6 fruit fly cellular contexts compared by ENCODE assay signal in genomic region chrX:765039-765508, dm6.
TF ChIP-seq lines count a peak whose summit lies in the region.

Gene RpL22, minus strand, starts transcription at chrX:765130.

- TF ChIP-seq CTCF in S2 (optimal IDR thresholded peaks at IDR 0.05; lab: Kevin White, UChicago): peak; percentile 66 to 69
- TF ChIP-seq CTCF in whole organism, embryonic (GFP tag; optimal IDR thresholded peaks at IDR 0.05; lab: Kevin White, UChicago): peak; percentile 79

TF ChIP-seq in whole organism, adult, 20 proteins besides CTCF, POLR2A, EP300 and RAD21 (continues in another document):
- TF ChIP-seq ovo (GFP tag; optimal IDR thresholded peaks at IDR 0.05; lab: Kevin White, UChicago) (peak; percentile 96), CG33017 (tag; optimal IDR thresholded peaks at IDR 0.05; lab: Kevin White, UChicago) (peak; percentile 42), Mnt (GFP tag; optimal IDR thresholded peaks at IDR 0.05; lab: Kevin White, UChicago) (peak; percentile 97), cnc (optimal IDR thresholded peaks at IDR 0.05; lab: Kevin White, UChicago) (no peak), cic (GFP tag; optimal IDR thresholded peaks at IDR 0.05; lab: Kevin White, UChicago) (peak; percentile 76), Crg-1 (GFP tag; optimal IDR thresholded peaks at IDR 0.05; lab: Kevin White, UChicago) (peak; percentile 94), CG11617 (GFP tag; optimal IDR thresholded peaks at IDR 0.05; lab: Kevin White, UChicago) (peak; percentile 95), bab1 (GFP tag; optimal IDR thresholded peaks at IDR 0.05; lab: Kevin White, UChicago) (peak; percentile 95), Clk (GFP tag; optimal IDR thresholded peaks at IDR 0.05; lab: Kevin White, UChicago) (peak; percentile 5), tj (GFP tag; optimal IDR thresholded peaks at IDR 0.05; lab: Kevin White, UChicago) (peak; percentile 90), toe (GFP tag; optimal IDR thresholded peaks at IDR 0.05; lab: Kevin White, UChicago) (peak; percentile 13), CG7045 (GFP tag; optimal IDR thresholded peaks at IDR 0.05; lab: Kevin White, UChicago) (peak; percentile 48), kay (GFP tag; lab: Kevin White, UChicago; ENCODE audit: borderline replicate concordance) (no peak), CG7101 (tag; optimal IDR thresholded peaks at IDR 0.05; lab: Kevin White, UChicago) (peak; percentile 93), Hr96 (GFP tag; optimal IDR thresholded peaks at IDR 0.05; lab: Kevin White, UChicago) (peak; percentile 94), CG1620 (GFP tag; optimal IDR thresholded peaks at IDR 0.05; lab: Kevin White, UChicago) (peak; percentile 98), pad (GFP tag; optimal IDR thresholded peaks at IDR 0.05; lab: Kevin White, UChicago) (peak; percentile 83), CG5204 (GFP tag; optimal IDR thresholded peaks at IDR 0.05; lab: Kevin White, UChicago) (peak; percentile 11)

TF ChIP-seq in whole organism, embryonic, 481 proteins besides CTCF, POLR2A, EP300 and RAD21 (continues in another document):
- TF ChIP-seq CG6689 (GFP tag; IDR thresholded peaks at IDR 0.05; lab: Robert Waterston, UW): peak; percentile 59
- peak; percentile 94 for TF ChIP-seq CG14710 (tag; optimal IDR thresholded peaks at IDR 0.05; lab: Kevin White, UChicago)
- peak; percentile 95 for TF ChIP-seq CG9876 (GFP tag; optimal IDR thresholded peaks at IDR 0.05; lab: Kevin White, UChicago)
- no peak for TF ChIP-seq CG14860 (GFP tag; IDR thresholded peaks at IDR 0.05; lab: Robert Waterston, UW; ENCODE audit: partially characterized antibody)
- TF ChIP-seq Vsx1 (GFP tag; optimal IDR thresholded peaks at IDR 0.05; lab: Kevin White, UChicago): peak; percentile 86
- peak; percentile 76 for TF ChIP-seq tin (GFP tag; optimal IDR thresholded peaks at IDR 0.05; lab: Kevin White, UChicago)
- TF ChIP-seq wdn (GFP tag; IDR thresholded peaks at IDR 0.05; lab: Robert Waterston, UW): peak; percentile 76
- peak; percentile 73 for TF ChIP-seq kah (GFP tag; optimal IDR thresholded peaks at IDR 0.05; lab: Kevin White, UChicago)
- peak; percentile 79 for TF ChIP-seq grn (GFP tag; optimal IDR thresholded peaks at IDR 0.05; lab: Kevin White, UChicago)
- peak; percentile 86 for TF ChIP-seq CG14014 (GFP tag; IDR thresholded peaks at IDR 0.05; lab: Robert Waterston, UW)
- peak; percentile 94 for TF ChIP-seq p53 (GFP tag; optimal IDR thresholded peaks at IDR 0.05; lab: Kevin White, UChicago)
- TF ChIP-seq CG16813 (GFP tag; IDR thresholded peaks at IDR 0.05; lab: Robert Waterston, UW; ENCODE audit: partially characterized antibody): 0 out of 3 replicates have a peak, but pooled peaks have one; percentile 20
- TF ChIP-seq Oli (tag; optimal IDR thresholded peaks at IDR 0.05; lab: Kevin White, UChicago): peak; percentile 60
- TF ChIP-seq Dip3 (GFP tag; optimal IDR thresholded peaks at IDR 0.05; lab: Kevin White, UChicago): peak; percentile 87
- TF ChIP-seq gt (GFP tag; IDR thresholded peaks at IDR 0.05; lab: Robert Waterston, UW): peak; percentile 63; the same call in 1 of the 2 replicates
- TF ChIP-seq CG6254 (GFP tag; optimal IDR thresholded peaks at IDR 0.05; lab: Kevin White, UChicago): peak; percentile 79
- TF ChIP-seq CG6654 (GFP tag; optimal IDR thresholded peaks at IDR 0.05; lab: Kevin White, UChicago): peak; percentile 75

TF ChIP-seq in whole organism, prepupa, 60 proteins besides CTCF, POLR2A, EP300 and RAD21 (continues in another document):
- TF ChIP-seq acj6 (GFP tag; optimal IDR thresholded peaks at IDR 0.05; lab: Kevin White, UChicago): peak; percentile 58
- peak; percentile 67 for TF ChIP-seq pdm3 (GFP tag; optimal IDR thresholded peaks at IDR 0.05; lab: Kevin White, UChicago)
- TF ChIP-seq Smox (GFP tag; optimal IDR thresholded peaks at IDR 0.05; lab: Kevin White, UChicago): peak; percentile 72
- TF ChIP-seq Blimp-1 (GFP tag; optimal IDR thresholded peaks at IDR 0.05; lab: Kevin White, UChicago): peak; percentile 72
- peak; percentile 36 for TF ChIP-seq CG32006 (GFP tag; optimal IDR thresholded peaks at IDR 0.05; lab: Kevin White, UChicago)
- peak; percentile 52 for TF ChIP-seq CG10631 (GFP tag; optimal IDR thresholded peaks at IDR 0.05; lab: Kevin White, UChicago)
- TF ChIP-seq net (GFP tag; optimal IDR thresholded peaks at IDR 0.05; lab: Kevin White, UChicago): peak; percentile 82
- peak; percentile 8 to 73 for TF ChIP-seq salr (GFP tag; optimal IDR thresholded peaks at IDR 0.05; lab: Kevin White, UChicago)
- TF ChIP-seq svp (GFP tag; lab: Kevin White, UChicago): peak; percentile 60
- peak; percentile 3 for TF ChIP-seq Hr4 (GFP tag; optimal IDR thresholded peaks at IDR 0.05; lab: Kevin White, UChicago)
- TF ChIP-seq CG8632 (GFP tag; optimal IDR thresholded peaks at IDR 0.05; lab: Kevin White, UChicago): peak; percentile 43
- TF ChIP-seq CG11762 (GFP tag; optimal IDR thresholded peaks at IDR 0.05; lab: Kevin White, UChicago; ENCODE audit: insufficient read depth): peak; percentile 51
- peak; percentile 3 for TF ChIP-seq dsx (GFP tag; optimal IDR thresholded peaks at IDR 0.05; lab: Kevin White, UChicago; ENCODE audit: poor library complexity, severe bottlenecking)
- peak; percentile 41; the same call in 1 of the 2 replicates for TF ChIP-seq Gug (GFP tag; IDR thresholded peaks at IDR 0.05; lab: Robert Waterston, UW)
- peak; percentile 21 for TF ChIP-seq Sox15 (GFP tag; optimal IDR thresholded peaks at IDR 0.05; lab: Kevin White, UChicago)
- peak; percentile 28 for TF ChIP-seq Ets96B (tag; optimal IDR thresholded peaks at IDR 0.05; lab: Kevin White, UChicago)
- peak; percentile 56; the same call in 1 of the 2 replicates for TF ChIP-seq CG15336 (GFP tag; IDR thresholded peaks at IDR 0.05; lab: Robert Waterston, UW)
- peak; percentile 50 for TF ChIP-seq fd85E (GFP tag; optimal IDR thresholded peaks at IDR 0.05; lab: Kevin White, UChicago)

TF ChIP-seq in whole organism, pupa, 21 proteins besides CTCF, POLR2A, EP300 and RAD21 (continues in another document):
- TF ChIP-seq CG9948 (tag; optimal IDR thresholded peaks at IDR 0.05; lab: Kevin White, UChicago) (peak; percentile 8), Pif1B (GFP tag; optimal IDR thresholded peaks at IDR 0.05; lab: Kevin White, UChicago) (peak; percentile 39), CG15710 (tag; optimal IDR thresholded peaks at IDR 0.05; lab: Kevin White, UChicago) (peak; percentile 31), CG14655 (GFP tag; optimal IDR thresholded peaks at IDR 0.05; lab: Kevin White, UChicago) (peak; percentile 55), Snoo (tag; optimal IDR thresholded peaks at IDR 0.05; lab: Kevin White, UChicago) (peak; percentile 88), CG10348 (GFP tag; IDR thresholded peaks at IDR 0.05; lab: Robert Waterston, UW) (no peak), EcR (GFP tag; optimal IDR thresholded peaks at IDR 0.05; lab: Kevin White, UChicago) (no peak), CG8301 (tag; optimal IDR thresholded peaks at IDR 0.05; lab: Kevin White, UChicago) (peak; percentile 25), D1 (tag; optimal IDR thresholded peaks at IDR 0.05; lab: Kevin White, UChicago) (no peak), rn (GFP tag; IDR thresholded peaks at IDR 0.05; lab: Robert Waterston, UW) (peak; percentile 42; the same call in 1 of the 2 replicates), gl (tag; optimal IDR thresholded peaks at IDR 0.05; lab: Kevin White, UChicago) (no peak), Pif1A (GFP tag; optimal IDR thresholded peaks at IDR 0.05; lab: Kevin White, UChicago) (peak; percentile 18), CG34367 (tag; optimal IDR thresholded peaks at IDR 0.05; lab: Kevin White, UChicago) (peak; percentile 73), CG12605 (GFP tag; IDR thresholded peaks at IDR 0.05; lab: Robert Waterston, UW) (peak; percentile 54), fd96Ca (GFP tag; IDR thresholded peaks at IDR 0.05; lab: Robert Waterston, UW) (peak; percentile 61; the same call in 2 of the 3 replicates), Ets98B (GFP tag; IDR thresholded peaks at IDR 0.05; lab: Robert Waterston, UW) (peak; percentile 78), CG8159 (tag; optimal IDR thresholded peaks at IDR 0.05; lab: Kevin White, UChicago) (peak; percentile 28), CG13204 (GFP tag; optimal IDR thresholded peaks at IDR 0.05; lab: Kevin White, UChicago) (peak; percentile 48), CG4496 (GFP tag; IDR thresholded peaks at IDR 0.05; lab: Robert Waterston, UW) (peak; percentile 86), CG32121 (GFP tag; IDR thresholded peaks at IDR 0.05; lab: Robert Waterston, UW) (peak; percentile 47; the same call in 1 of the 2 replicates)

TF ChIP-seq in whole organism, wandering third instar larva, 38 proteins besides CTCF, POLR2A, EP300 and RAD21 (continues in another document):
- TF ChIP-seq HLH106 (tag; optimal IDR thresholded peaks at IDR 0.05; lab: Kevin White, UChicago) (peak; percentile 69), sv (GFP tag; optimal IDR thresholded peaks at IDR 0.05; lab: Kevin White, UChicago) (peak; percentile 69), Vsx2 (GFP tag; optimal IDR thresholded peaks at IDR 0.05; lab: Kevin White, UChicago; ENCODE audit: partially characterized antibody) (no peak), N (GFP tag; optimal IDR thresholded peaks at IDR 0.05; lab: Kevin White, UChicago) (no peak), lola (GFP tag; optimal IDR thresholded peaks at IDR 0.05; lab: Kevin White, UChicago) (no peak), Hr83 (GFP tag; optimal IDR thresholded peaks at IDR 0.05; lab: Kevin White, UChicago; ENCODE audit: poor library complexity, severe bottlenecking) (peak; percentile 90), jim (GFP tag; optimal IDR thresholded peaks at IDR 0.05; lab: Kevin White, UChicago) (no peak), dl (GFP tag; optimal IDR thresholded peaks at IDR 0.05; lab: Kevin White, UChicago; ENCODE audit: insufficient read depth in 1 of 2, partially characterized antibody in 2 of 2) (no peak), tai (GFP tag; optimal IDR thresholded peaks at IDR 0.05; lab: Kevin White, UChicago) (no peak), Dfd (GFP tag; optimal IDR thresholded peaks at IDR 0.05; lab: Kevin White, UChicago) (no peak), h (GFP tag; optimal IDR thresholded peaks at IDR 0.05; lab: Kevin White, UChicago) (peak; percentile 86), woc (GFP tag; optimal IDR thresholded peaks at IDR 0.05; lab: Kevin White, UChicago) (no peak), Jra (GFP tag; optimal IDR thresholded peaks at IDR 0.05; lab: Kevin White, UChicago) (peak; percentile 63), OdsH (GFP tag; optimal IDR thresholded peaks at IDR 0.05; lab: Kevin White, UChicago) (peak; percentile 68), dmrt93B (GFP tag; optimal IDR thresholded peaks at IDR 0.05; lab: Kevin White, UChicago) (peak; percentile 90), usp (GFP tag; optimal IDR thresholded peaks at IDR 0.05; lab: Kevin White, UChicago) (no peak), Dif (GFP tag; optimal IDR thresholded peaks at IDR 0.05; lab: Kevin White, UChicago; ENCODE audit: partially characterized antibody) (peak; percentile 12), Rel (GFP tag; optimal IDR thresholded peaks at IDR 0.05; lab: Kevin White, UChicago) (no peak), Rel (tag; optimal IDR thresholded peaks at IDR 0.05; lab: Kevin White, UChicago) (peak; percentile 61), brk (GFP tag; optimal IDR thresholded peaks at IDR 0.05; lab: Kevin White, UChicago) (no peak), CG32264 (GFP tag; optimal IDR thresholded peaks at IDR 0.05; lab: Kevin White, UChicago) (no peak), GATAd (GFP tag; optimal IDR thresholded peaks at IDR 0.05; lab: Kevin White, UChicago) (no peak), Mio (GFP tag; optimal IDR thresholded peaks at IDR 0.05; lab: Kevin White, UChicago) (no peak)
